Worm (Caenorhabditis elegans) whole organism, L1 larva: Measurements from ENCODE around the gene emre-1.

Experiments
- C34B4.2 ChIP-seq: sonication (generic microtip); optimal IDR thresholded peaks from 2 replicates; lab custom pipeline; 2017; ENCODE audit warnings: mild to moderate bottlenecking, missing genetic modification characterization, missing compliant biosample characterization
- F16B12.6 ChIP-seq: fragments of 150-350 bp; optimal IDR thresholded peaks from 2 replicates; lab custom pipeline; 2014; ENCODE audit warnings: missing biosample characterization, missing genetic modification characterization
- Y116A8C.19 ChIP-seq: sonication (generic microtip); optimal IDR thresholded peaks from 2 replicates; lab custom pipeline; 2016; ENCODE audit warnings: missing compliant biosample characterization, missing genetic modification characterization, borderline replicate concordance
- aha-1 ChIP-seq: fragments of 150-350 bp; optimal IDR thresholded peaks from 2 replicates; lab custom pipeline; 2014; ENCODE audit warnings: missing biosample characterization, missing genetic modification characterization
- alr-1 ChIP-seq: fragments of 200-800 bp; sonication (Bioruptor generic); optimal IDR thresholded peaks from 2 replicates; lab custom pipeline; 2018; ENCODE audit warnings: borderline replicate concordance, mild to moderate bottlenecking, missing genetic modification characterization, missing compliant biosample characterization
- ceh-63 ChIP-seq: fragments of 200-800 bp; sonication (Bioruptor generic); optimal IDR thresholded peaks from 2 replicates; lab custom pipeline; 2018; ENCODE audit warnings: mild to moderate bottlenecking, missing genetic modification characterization, missing compliant biosample characterization
- ceh-8 ChIP-seq: fragments of 200-800 bp; sonication (Bioruptor generic); optimal IDR thresholded peaks from 2 replicates; lab custom pipeline; 2018; ENCODE audit warnings: mild to moderate bottlenecking, missing genetic modification characterization, moderate library complexity, missing compliant biosample characterization
- ceh-88 ChIP-seq: fragments of 200-800 bp; sonication (Bioruptor generic); IDR thresholded peaks from 2 replicates; pipeline ENCODE4 v1.3.6; 2022; ENCODE audit warnings: missing genetic modification characterization, missing compliant biosample characterization
- ceh-90 ChIP-seq: sonication (generic microtip); optimal IDR thresholded peaks from 2 replicates; lab custom pipeline; 2016; ENCODE audit warnings: missing genetic modification characterization, missing compliant biosample characterization
- ces-1 ChIP-seq: fragments of 150-350 bp; optimal IDR thresholded peaks from 2 replicates; lab custom pipeline; 2014; ENCODE audit warnings: missing biosample characterization, missing genetic modification reagents, missing genetic modification characterization
- dpl-1 ChIP-seq, 3 experiments: fragments of 150-350 bp in 2 of 3; sonication (generic microtip) in 1 of 3; optimal IDR thresholded peaks; 2 replicates each; lab custom pipeline; 2014 to 2017; ENCODE audit warnings: missing biosample characterization in 3 of 3, missing genetic modification characterization in 3 of 3, missing genetic modification reagents in 3 of 3
- efl-3 ChIP-seq: fragments of 200-800 bp; sonication (Bioruptor generic); optimal IDR thresholded peaks from 2 replicates; lab custom pipeline; 2018; ENCODE audit warnings: mild to moderate bottlenecking, missing genetic modification characterization, missing compliant biosample characterization
- egl-13 ChIP-seq: sonication (generic microtip); optimal IDR thresholded peaks from 2 replicates; lab custom pipeline; 2016; ENCODE audit warnings: missing genotype, missing genetic modification reagents, missing genetic modification characterization, missing compliant biosample characterization
- egl-27 ChIP-seq, 2 experiments: fragments of 150-350 bp in 1 of 2; sonication (generic microtip); optimal IDR thresholded peaks; 3 replicates each; lab custom pipeline; 2017 to 2018; ENCODE audit warnings: missing biosample characterization in 2 of 2, missing genetic modification characterization in 2 of 2, missing genetic modification reagents in 2 of 2
- elt-2 ChIP-seq: sonication (generic microtip); optimal IDR thresholded peaks from 2 replicates; lab custom pipeline; 2016; ENCODE audit warnings: missing genetic modification characterization, mild to moderate bottlenecking, inconsistent platforms, missing compliant biosample characterization, missing genetic modification reagents
- elt-3 ChIP-seq, 6 experiments: fragments of 150-350 bp in 1 of 6; sonication (generic microtip); optimal IDR thresholded peaks; 2 replicates each; lab custom pipeline; 2017 to 2018; ENCODE audit warnings: missing biosample characterization in 6 of 6, missing genetic modification characterization in 6 of 6, inconsistent platforms in 1 of 6
- ets-5 ChIP-seq: fragments of 200-800 bp; sonication (Bioruptor generic); IDR thresholded peaks from 2 replicates; pipeline ENCODE4 v1.3.6; 2022; ENCODE audit warnings: missing genetic modification characterization, missing compliant biosample characterization
- fkh-10 ChIP-seq: sonication (generic microtip); optimal IDR thresholded peaks from 2 replicates; lab custom pipeline; 2017; ENCODE audit warnings: missing biosample characterization, missing genetic modification reagents, missing genetic modification characterization
- fos-1 ChIP-seq: fragments of 150-350 bp; optimal IDR thresholded peaks from 2 replicates; lab custom pipeline; 2014; ENCODE audit warnings: missing biosample characterization, missing genetic modification characterization
- hlh-4 ChIP-seq: sonication (generic microtip); optimal IDR thresholded peaks from 2 replicates; lab custom pipeline; 2016; ENCODE audit warnings: mild to moderate bottlenecking, missing genetic modification characterization, missing compliant biosample characterization
- hpl-2 ChIP-seq: fragments of 150-350 bp; optimal IDR thresholded peaks from 2 replicates; lab custom pipeline; 2014; ENCODE audit warnings: missing biosample characterization, missing genetic modification reagents, missing genetic modification characterization
- irx-1 ChIP-seq: sonication (generic microtip); optimal IDR thresholded peaks from 2 replicates; lab custom pipeline; 2016; ENCODE audit warnings: missing genetic modification characterization, missing compliant biosample characterization
- isw-1 ChIP-seq: fragments of 200-800 bp; sonication (Bioruptor generic); IDR thresholded peaks from 2 replicates; pipeline ENCODE4 v1.3.6; 2022; ENCODE audit warnings: missing genetic modification characterization, missing compliant biosample characterization
- jun-1 ChIP-seq: fragments of 150-350 bp; optimal IDR thresholded peaks from 2 replicates; lab custom pipeline; 2014; ENCODE audit warnings: missing biosample characterization, missing genetic modification reagents, missing genetic modification characterization
- lin-13 ChIP-seq: fragments of 150-350 bp; optimal IDR thresholded peaks from 2 replicates; lab custom pipeline; 2014; ENCODE audit warnings: missing biosample characterization, missing genetic modification reagents, missing genetic modification characterization
- lin-14 ChIP-seq: fragments of 200-800 bp; sonication (Bioruptor generic); optimal IDR thresholded peaks from 2 replicates; lab custom pipeline; 2018; ENCODE audit warnings: mild to moderate bottlenecking, missing genetic modification characterization, moderate library complexity, missing compliant biosample characterization
- lin-15B ChIP-seq: fragments of 150-350 bp; sonication (generic microtip); optimal IDR thresholded peaks from 3 replicates; lab custom pipeline; 2014; ENCODE audit warnings: missing biosample characterization, missing genetic modification characterization
- lin-39 ChIP-seq: fragments of 150-350 bp; optimal IDR thresholded peaks from 2 replicates; lab custom pipeline; 2014; ENCODE audit warnings: missing biosample characterization, missing genetic modification reagents, missing genetic modification characterization
- lir-3 ChIP-seq: sonication (generic microtip); optimal IDR thresholded peaks from 2 replicates; lab custom pipeline; 2016; ENCODE audit warnings: mild to moderate bottlenecking, missing genetic modification characterization, moderate library complexity, missing compliant biosample characterization; ENCODE audit not compliant: poor library complexity
- lsy-2 ChIP-seq, 2 experiments: fragments of 150-350 bp; optimal IDR thresholded peaks; 2 replicates each; lab custom pipeline; 2014; ENCODE audit warnings: missing biosample characterization in 2 of 2, missing genetic modification characterization in 2 of 2
- mdl-1 ChIP-seq, 2 experiments: fragments of 150-350 bp; optimal IDR thresholded peaks; 2 replicates each; lab custom pipeline; 2014 to 2017; ENCODE audit warnings: missing biosample characterization in 2 of 2, missing genetic modification characterization in 2 of 2, inconsistent platforms in 1 of 2
- nhr-11 ChIP-seq: fragments of 150-350 bp; optimal IDR thresholded peaks from 2 replicates; lab custom pipeline; 2014; ENCODE audit warnings: missing biosample characterization, missing genetic modification characterization
- nhr-19 ChIP-seq: fragments of 200-800 bp; sonication (Bioruptor generic); conservative IDR thresholded peaks from 2 replicates; pipeline ENCODE4 v1.3.6; 2022; ENCODE audit warnings: missing genetic modification characterization, missing compliant biosample characterization
- nhr-20 ChIP-seq: sonication (generic microtip); optimal IDR thresholded peaks from 2 replicates; lab custom pipeline; 2016; ENCODE audit warnings: mild to moderate bottlenecking, missing genetic modification characterization, missing compliant biosample characterization
- nhr-237 ChIP-seq: fragments of 150-350 bp; optimal IDR thresholded peaks from 2 replicates; lab custom pipeline; 2014; ENCODE audit warnings: missing biosample characterization, missing genetic modification characterization
- nhr-28 ChIP-seq: fragments of 150-350 bp; optimal IDR thresholded peaks from 2 replicates; lab custom pipeline; 2014; ENCODE audit warnings: missing biosample characterization, missing genetic modification characterization
- nhr-77 ChIP-seq: fragments of 150-350 bp; optimal IDR thresholded peaks from 2 replicates; lab custom pipeline; 2014; ENCODE audit warnings: missing biosample characterization, missing genetic modification characterization
- nhr-85 ChIP-seq: sonication (generic microtip); peaks from one replicate; lab custom pipeline; 2016; ENCODE audit warnings: missing genetic modification characterization, inconsistent platforms, missing compliant biosample characterization
- pqm-1 ChIP-seq: sonication (generic microtip); optimal IDR thresholded peaks from 3 replicates; lab custom pipeline; 2017; ENCODE audit warnings: missing biosample characterization, missing genetic modification characterization
- rnt-1 ChIP-seq: sonication (generic microtip); optimal IDR thresholded peaks from 2 replicates; lab custom pipeline; 2016; ENCODE audit warnings: mild to moderate bottlenecking, missing genetic modification characterization, moderate library complexity, missing compliant biosample characterization
- sox-4 ChIP-seq: sonication (generic microtip); optimal IDR thresholded peaks from 2 replicates; lab custom pipeline; 2016; ENCODE audit warnings: missing genetic modification characterization, missing compliant biosample characterization
- sptf-1 ChIP-seq: fragments of 150-350 bp; optimal IDR thresholded peaks from 2 replicates; lab custom pipeline; 2014; ENCODE audit warnings: missing biosample characterization, missing genetic modification characterization
- sup-37 ChIP-seq: fragments of 200-800 bp; sonication (Bioruptor generic); optimal IDR thresholded peaks from 2 replicates; lab custom pipeline; 2018; ENCODE audit warnings: mild to moderate bottlenecking, missing genetic modification characterization, missing compliant biosample characterization
- tbx-2 ChIP-seq: sonication (generic microtip); optimal IDR thresholded peaks from 2 replicates; lab custom pipeline; 2016; ENCODE audit warnings: missing genetic modification characterization, missing compliant biosample characterization
- tlp-1 ChIP-seq: fragments of 150-350 bp; optimal IDR thresholded peaks from 2 replicates; lab custom pipeline; 2014; ENCODE audit warnings: missing biosample characterization, missing genetic modification characterization
- unc-130 ChIP-seq: fragments of 150-350 bp; optimal IDR thresholded peaks from 2 replicates; lab custom pipeline; 2017; ENCODE audit warnings: missing biosample characterization, missing genetic modification characterization, inconsistent platforms
- unc-62 ChIP-seq: fragments of 150-350 bp; optimal IDR thresholded peaks from 2 replicates; lab custom pipeline; 2014; ENCODE audit warnings: missing biosample characterization, missing genetic modification reagents, missing genetic modification characterization
- unc-98 ChIP-seq: fragments of 200-800 bp; sonication (Bioruptor generic); IDR thresholded peaks from 2 replicates; pipeline ENCODE4 v1.3.6; 2022; ENCODE audit warnings: missing genetic modification characterization, missing compliant biosample characterization
- vab-15 ChIP-seq: sonication (generic microtip); optimal IDR thresholded peaks from 2 replicates; lab custom pipeline; 2017; ENCODE audit warnings: missing genotype, mild to moderate bottlenecking, missing genetic modification characterization, missing compliant biosample characterization
- xbp-1 ChIP-seq: sonication (generic microtip); optimal IDR thresholded peaks from 2 replicates; lab custom pipeline; 2016; ENCODE audit warnings: missing genetic modification characterization, missing compliant biosample characterization
- zag-1 ChIP-seq: fragments of 150-350 bp; optimal IDR thresholded peaks from 2 replicates; lab custom pipeline; 2014; ENCODE audit warnings: missing biosample characterization, missing genetic modification characterization
- ztf-11 ChIP-seq, 2 experiments: sonication (generic microtip); optimal IDR thresholded peaks; 2 replicates each; lab custom pipeline; 2016 to 2017; ENCODE audit warnings: missing genetic modification characterization in 2 of 2, missing biosample characterization in 1 of 2, missing compliant biosample characterization in 1 of 2
- ztf-4 ChIP-seq: fragments of 150-350 bp; optimal IDR thresholded peaks from 2 replicates; lab custom pipeline; 2014; ENCODE audit warnings: missing biosample characterization, missing genetic modification characterization

emre-1 gene

DNA sequence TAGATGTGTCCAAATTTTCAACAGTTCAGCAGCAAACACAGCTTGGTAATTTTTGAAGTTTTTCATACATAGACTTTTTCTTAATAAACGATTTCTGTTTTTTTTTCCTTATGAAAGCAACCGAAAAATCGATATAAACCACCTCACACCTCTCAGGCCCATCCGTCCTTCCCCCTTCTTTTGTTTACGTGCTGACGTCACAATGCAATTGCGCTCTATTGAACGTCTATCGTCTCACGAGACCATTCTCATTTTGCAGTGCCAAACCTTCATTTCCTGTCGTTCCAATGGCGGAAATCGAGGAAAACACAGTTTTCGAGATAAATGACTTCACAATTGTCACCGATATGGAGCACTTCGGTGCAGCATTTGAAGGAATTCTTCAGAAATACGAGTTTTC lies 3.8 kb downstream of the emre-1 start, which contains the start of gene rbg-1 (continued):
- TF ChIP-seq unc-130 (peak; percentile 82), tlp-1 (tag; lab: Kevin White, UChicago) (no peak), lin-13 (GFP tag; lab: Kevin White, UChicago) (peak; percentile 68), ztf-11 (tag; optimal IDR thresholded peaks at IDR 0.05; lab: Kevin White, UChicago) (no peak), irx-1 (tag; lab: Kevin White, UChicago) (no peak), zag-1 (tag; lab: Kevin White, UChicago) (no peak), Y116A8C.19 (no peak), ceh-63 (GFP tag; lab: Kevin White, UChicago) (no peak), aha-1 (tag; lab: Kevin White, UChicago) (no peak), pqm-1 (no peak), nhr-85 (tag; lab: Kevin White, UChicago) (peak; percentile 89), lin-14 (peak; percentile 91), nhr-11 (no peak), nhr-28 (tag; lab: Kevin White, UChicago) (no peak), lin-39 (tag; lab: Kevin White, UChicago) (no peak), ceh-90 (tag; lab: Kevin White, UChicago) (no peak), nhr-20 (tag; lab: Kevin White, UChicago) (peak; percentile 78), sptf-1 (tag; lab: Kevin White, UChicago) (no peak), lin-15B (tag; lab: Kevin White, UChicago) (peak; percentile 60), ztf-4 (no peak), nhr-237 (no peak), C34B4.2 (no peak), sup-37 (no peak), ceh-8 (GFP tag; lab: Kevin White, UChicago) (no peak), alr-1 (tag; lab: Kevin White, UChicago) (no peak), elt-2 (tag; lab: Kevin White, UChicago) (peak; percentile 1), egl-27 (tag; optimal IDR thresholded peaks at IDR 0.05; lab: Kevin White, UChicago) (no peak), vab-15 (no peak), rnt-1 (tag; lab: Kevin White, UChicago) (peak; percentile 78), unc-98 (GFP tag; lab: Robert Waterston, UW) (no peak), ces-1 (GFP tag; lab: Kevin White, UChicago) (no peak), dpl-1 (GFP tag; optimal IDR thresholded peaks at IDR 0.05; lab: Kevin White, UChicago) (peak; percentile 48 to 62 (median 57)), F16B12.6 (tag; lab: Kevin White, UChicago) (no peak), egl-13 (tag; lab: Kevin White, UChicago) (no peak), hlh-4 (no peak), hpl-2 (peak; percentile 11), unc-62 (GFP tag; lab: Kevin White, UChicago) (no peak), efl-3 (GFP tag; lab: Kevin White, UChicago) (no peak), lsy-2 (tag; optimal IDR thresholded peaks at IDR 0.05; lab: Kevin White, UChicago) (peak; percentile 60 to 68), fos-1 (tag; lab: Kevin White, UChicago) (peak; percentile 8), ets-5 (GFP tag; lab: Robert Waterston, UW) (no peak), isw-1 (GFP tag; lab: Robert Waterston, UW) (peak; percentile 40; the same call in 1 of the 2 replicates), nhr-77 (tag; lab: Kevin White, UChicago) (no peak), xbp-1 (peak; percentile 84), mdl-1 (tag; optimal IDR thresholded peaks at IDR 0.05; lab: Kevin White, UChicago) (peak in 1 of 2 experiments; percentile 80), fkh-10 (GFP tag; lab: Kevin White, UChicago) (peak; percentile 13), elt-3 (tag; optimal IDR thresholded peaks at IDR 0.05; lab: Kevin White, UChicago) (peak in 2 of 6 experiments; percentile 41 to 55), nhr-19 (GFP tag; lab: Robert Waterston, UW) (peak; percentile 60), sox-4 (tag; lab: Kevin White, UChicago) (no peak), tbx-2 (tag; lab: Kevin White, UChicago) (peak; percentile 61), jun-1 (tag; lab: Kevin White, UChicago) (peak; percentile 20), lir-3 (tag; lab: Kevin White, UChicago) (peak; percentile 21), ceh-88 (GFP tag; lab: Robert Waterston, UW) (no peak)
